Fruit fly (Drosophila melanogaster) whole organism, prepupa: ENCODE results near the gene CG5254.

Experiments
- CG11294 ChIP-seq: fragments of 200-800 bp; sonication (Bioruptor generic); IDR thresholded peaks from 2 replicates; pipeline ENCODE4 v1.3.6; 2022; ENCODE audit warnings: missing biosample characterization, missing genetic modification characterization
- CG11902 ChIP-seq: fragments of 200-800 bp; sonication (Bioruptor generic); optimal IDR thresholded peaks from 3 replicates; lab custom pipeline; 2016; ENCODE audit warnings: missing biosample characterization, missing genetic modification characterization
- CG3032 ChIP-seq: fragments of 200-800 bp; optimal IDR thresholded peaks from 2 replicates; lab custom pipeline; 2019; ENCODE audit warnings: missing biosample characterization, mild to moderate bottlenecking, missing genetic modification characterization, moderate library complexity
- CG6163 ChIP-seq: fragments of 200-800 bp; sonication (Bioruptor generic); IDR thresholded peaks from 3 replicates; pipeline ENCODE4 v1.3.6; 2022; ENCODE audit warnings: missing biosample characterization, missing genetic modification characterization
- CG6276 ChIP-seq: fragments of 200-800 bp; sonication (Bioruptor generic); optimal IDR thresholded peaks from 2 replicates; lab custom pipeline; 2017; ENCODE audit warnings: missing biosample characterization, mild to moderate bottlenecking, missing genetic modification characterization
- CG6854 ChIP-seq: fragments of 200-800 bp; sonication (Bioruptor generic); optimal IDR thresholded peaks from 2 replicates; lab custom pipeline; 2017; ENCODE audit warnings: missing biosample characterization, mild to moderate bottlenecking, missing genetic modification characterization
- Eip78C ChIP-seq: fragments of 200-800 bp; sonication (Bioruptor generic); peaks from one replicate; lab custom pipeline; 2016; ENCODE audit warnings: missing biosample characterization, missing genetic modification characterization
- Eip93F ChIP-seq: fragments of 200-800 bp; sonication (Bioruptor generic); optimal IDR thresholded peaks from 2 replicates; lab custom pipeline; 2016; ENCODE audit warnings: missing biosample characterization, mild to moderate bottlenecking, missing genetic modification characterization
- Ets21C ChIP-seq: fragments of 200-800 bp; sonication (Bioruptor generic); optimal IDR thresholded peaks from 3 replicates; lab custom pipeline; 2016; ENCODE audit warnings: missing biosample characterization, missing genetic modification characterization
- Hr39 ChIP-seq: fragments of 200-800 bp; sonication (Bioruptor generic); optimal IDR thresholded peaks from 2 replicates; lab custom pipeline; 2016; ENCODE audit warnings: missing biosample characterization, missing genetic modification characterization
- Sox102F ChIP-seq: fragments of 200-800 bp; sonication (Bioruptor generic); optimal IDR thresholded peaks from 2 replicates; lab custom pipeline; 2016; ENCODE audit warnings: missing biosample characterization, mild to moderate bottlenecking, missing genetic modification characterization
- cyc ChIP-seq: fragments of 200-800 bp; sonication (Bioruptor generic); optimal IDR thresholded peaks from 3 replicates; lab custom pipeline; 2016; ENCODE audit warnings: missing biosample characterization, missing genetic modification characterization
- fkh ChIP-seq: fragments of 200-800 bp; sonication (Bioruptor generic); optimal IDR thresholded peaks from 3 replicates; lab custom pipeline; 2017; ENCODE audit warnings: missing biosample characterization, mild to moderate bottlenecking, missing genetic modification characterization, moderate library complexity

DNA sequence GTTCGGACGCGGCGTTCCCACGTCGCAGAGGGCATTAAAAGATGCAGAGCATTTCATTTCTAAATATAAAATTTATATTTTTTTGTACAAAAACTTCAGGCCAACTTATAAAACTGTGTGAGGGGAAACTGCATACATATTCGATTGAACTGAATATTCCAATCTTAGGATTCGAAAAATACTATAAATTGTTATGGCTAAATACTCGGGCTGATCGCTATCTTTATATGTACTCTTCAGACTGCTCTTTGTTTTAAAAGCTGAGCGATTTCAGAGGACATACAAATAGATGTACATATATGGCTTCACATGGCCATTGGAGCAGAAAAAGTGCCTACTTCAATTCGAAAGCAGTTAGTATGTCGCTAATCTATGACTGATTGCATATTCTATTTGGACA is 53.2 kb downstream of the CG5254 start, which contains the start of gene CG13359:
- TF ChIP-seq fkh (GFP tag; lab: Kevin White, UChicago) (no peak), cyc (GFP tag; lab: Kevin White, UChicago) (no peak), CG6276 (GFP tag; lab: Kevin White, UChicago) (no peak), Ets21C (GFP tag; lab: Kevin White, UChicago) (no peak), Eip93F (GFP tag; lab: Kevin White, UChicago) (no peak), CG6854 (no peak), CG11294 (GFP tag; lab: Robert Waterston, UW) (no peak), CG3032 (tag; lab: Kevin White, UChicago) (no peak), Sox102F (GFP tag; lab: Kevin White, UChicago) (no peak), Eip78C (GFP tag; lab: Kevin White, UChicago) (no peak), Hr39 (no peak), CG6163 (no peak), CG11902 (GFP tag; lab: Kevin White, UChicago) (no peak)
